Fruit fly (Drosophila melanogaster) whole organism, adult: Measurements from ENCODE around the gene Spt7.

ENCODE experiments used
- CG11617 ChIP-seq: fragments of 200-800 bp; sonication (Bioruptor generic); optimal IDR thresholded peaks from 2 replicates; lab custom pipeline; 2017; ENCODE audit warnings: mild to moderate bottlenecking, missing biosample characterization, missing genetic modification reagents, missing genetic modification characterization
- CG12768 ChIP-seq: fragments of 200-800 bp; sonication (Bioruptor generic); optimal IDR thresholded peaks from 2 replicates; lab custom pipeline; 2017; ENCODE audit warnings: missing biosample characterization, missing genetic modification characterization, mild to moderate bottlenecking, moderate library complexity, missing genetic modification reagents
- CG14711 ChIP-seq: fragments of 200-800 bp; sonication (Bioruptor generic); optimal IDR thresholded peaks from 2 replicates; lab custom pipeline; 2018; ENCODE audit warnings: missing biosample characterization, mild to moderate bottlenecking, missing genetic modification characterization, moderate library complexity
- CG1620 ChIP-seq: fragments of 200-800 bp; sonication (Bioruptor generic); optimal IDR thresholded peaks from 2 replicates; lab custom pipeline; 2016; ENCODE audit warnings: missing biosample characterization, missing genetic modification characterization
- CG33017 ChIP-seq: fragments of 200-800 bp; sonication (Bioruptor generic); optimal IDR thresholded peaks from 2 replicates; lab custom pipeline; 2018; ENCODE audit warnings: missing biosample characterization, mild to moderate bottlenecking, missing genetic modification characterization, moderate library complexity
- CG5204 ChIP-seq: fragments of 200-800 bp; sonication (Bioruptor generic); optimal IDR thresholded peaks from 2 replicates; lab custom pipeline; 2016; ENCODE audit warnings: missing biosample characterization, missing genetic modification characterization
- CG7045 ChIP-seq: fragments of 200-800 bp; sonication (Bioruptor generic); optimal IDR thresholded peaks from 2 replicates; lab custom pipeline; 2017; ENCODE audit warnings: missing biosample characterization, mild to moderate bottlenecking, missing genetic modification characterization
- CG7101 ChIP-seq: fragments of 200-800 bp; sonication (Bioruptor generic); optimal IDR thresholded peaks from 2 replicates; lab custom pipeline; 2018; ENCODE audit warnings: missing biosample characterization, mild to moderate bottlenecking, missing genetic modification characterization, moderate library complexity
- Clk ChIP-seq: fragments of 200-800 bp; sonication (Bioruptor generic); optimal IDR thresholded peaks from 2 replicates; lab custom pipeline; 2017; ENCODE audit warnings: missing biosample characterization, missing genetic modification characterization
- Crg-1 ChIP-seq: fragments of 200-800 bp; sonication (Bioruptor generic); optimal IDR thresholded peaks from 2 replicates; lab custom pipeline; 2016; ENCODE audit warnings: missing biosample characterization, missing genetic modification characterization
- Hr96 ChIP-seq: fragments of 200-800 bp; sonication (Bioruptor generic); optimal IDR thresholded peaks from 2 replicates; lab custom pipeline; 2016; ENCODE audit warnings: missing biosample characterization, missing genetic modification characterization
- Mnt ChIP-seq: fragments of 200-800 bp; sonication (Bioruptor generic); optimal IDR thresholded peaks from 2 replicates; lab custom pipeline; 2016; ENCODE audit warnings: missing biosample characterization, mild to moderate bottlenecking, missing genetic modification characterization
- bab1 ChIP-seq: fragments of 200-800 bp; sonication (Bioruptor generic); optimal IDR thresholded peaks from 3 replicates; lab custom pipeline; 2019; ENCODE audit warnings: missing biosample characterization, mild to moderate bottlenecking, missing genetic modification characterization, moderate library complexity
- cic ChIP-seq: fragments of 200-800 bp; sonication (Bioruptor generic); optimal IDR thresholded peaks from 2 replicates; lab custom pipeline; 2017; ENCODE audit warnings: missing biosample characterization, mild to moderate bottlenecking, missing genetic modification characterization, moderate library complexity
- cnc ChIP-seq, 2 experiments: fragments of >200 bp; optimal IDR thresholded peaks; 2 replicates each; lab custom pipeline; 2017
- kay ChIP-seq: fragments of 200-800 bp; sonication (Bioruptor generic); peaks from one replicate; lab custom pipeline; 2016; ENCODE audit warnings: missing biosample characterization, missing genetic modification characterization, borderline replicate concordance
- ovo ChIP-seq: fragments of 200-800 bp; sonication (Bioruptor generic); optimal IDR thresholded peaks from 2 replicates; lab custom pipeline; 2016; ENCODE audit warnings: missing biosample characterization, missing genetic modification characterization
- pad ChIP-seq: fragments of 200-800 bp; sonication (Bioruptor generic); optimal IDR thresholded peaks from 3 replicates; lab custom pipeline; 2017; ENCODE audit warnings: missing biosample characterization, missing genetic modification characterization, mild to moderate bottlenecking, moderate library complexity, missing genetic modification reagents
- tj ChIP-seq: fragments of 200-800 bp; sonication (Bioruptor generic); optimal IDR thresholded peaks from 3 replicates; lab custom pipeline; 2017; ENCODE audit warnings: missing biosample characterization, mild to moderate bottlenecking, missing genetic modification characterization, moderate library complexity
- toe ChIP-seq: fragments of 200-800 bp; sonication (Bioruptor generic); optimal IDR thresholded peaks from 2 replicates; lab custom pipeline; 2016; ENCODE audit warnings: missing biosample characterization, missing genetic modification characterization

Spt7 gene

DNA sequence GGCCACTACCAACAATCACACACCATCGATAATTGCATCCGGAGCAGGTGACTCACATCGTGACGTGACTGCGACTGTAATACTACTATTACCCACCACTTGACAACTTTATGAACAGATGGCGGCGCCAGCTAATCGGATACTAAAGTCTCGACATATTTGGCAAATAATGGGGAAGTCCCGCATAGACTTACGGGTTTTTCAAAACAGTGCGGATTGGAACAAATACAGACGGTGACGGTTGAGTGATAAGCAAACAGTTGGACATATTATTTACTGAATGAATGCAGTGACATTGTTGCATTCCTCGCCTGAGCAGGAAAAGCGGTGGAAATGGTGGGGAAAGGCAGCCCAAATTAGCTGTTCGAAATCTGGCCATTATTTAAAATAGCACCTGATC lies 26.3 kb downstream of the Spt7 start:
- peak; percentile 2 for TF ChIP-seq CG14711 (tag; lab: Kevin White, UChicago)
- TF ChIP-seq CG11617 (GFP tag; lab: Kevin White, UChicago), result no peak
- peak; percentile 67 for TF ChIP-seq kay (GFP tag; lab: Kevin White, UChicago)
- no peak for TF ChIP-seq CG33017 (tag; lab: Kevin White, UChicago)

DNA sequence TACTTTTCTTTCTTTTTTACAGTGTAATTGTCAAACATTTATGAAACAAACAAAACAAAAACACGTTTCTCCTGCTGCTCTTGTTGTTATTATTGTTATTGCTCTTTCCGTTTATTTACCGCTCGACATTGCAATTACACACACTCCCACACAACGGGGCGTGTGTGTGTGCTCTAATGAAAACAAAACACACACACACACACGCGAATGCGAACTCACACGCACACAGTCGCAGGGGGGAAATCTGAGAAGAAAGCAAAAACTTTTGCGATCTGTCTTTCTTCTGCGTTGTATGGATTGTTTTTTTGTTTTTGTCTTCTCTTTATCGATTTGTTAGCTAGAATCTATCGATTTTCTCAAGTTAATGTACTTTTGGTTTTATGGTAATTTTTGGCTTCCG lies 27.7 kb downstream of the Spt7 start:
- TF ChIP-seq kay (GFP tag; lab: Kevin White, UChicago), result peak; percentile 83
- no peak for TF ChIP-seq cnc (optimal IDR thresholded peaks at IDR 0.05; lab: Kevin White, UChicago)

DNA sequence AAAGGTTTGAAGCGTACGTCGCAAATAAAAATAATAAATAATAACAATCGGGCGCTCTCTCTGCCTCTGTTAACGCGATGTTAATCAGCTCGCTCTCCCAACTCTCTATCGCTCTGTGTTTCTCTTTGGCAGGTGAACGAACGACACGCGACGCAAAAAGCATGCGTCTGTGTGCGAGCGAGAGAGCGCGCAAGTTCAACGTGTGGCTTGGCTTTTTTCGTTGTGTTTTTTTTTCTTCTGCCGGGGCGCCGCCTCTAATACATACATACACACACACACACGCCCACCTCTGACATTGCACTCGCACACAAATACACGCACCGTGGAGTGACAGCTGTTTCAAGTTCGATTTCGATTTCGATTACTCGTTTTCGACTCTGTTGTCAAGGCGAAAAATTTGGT lies 28.4 kb downstream of the Spt7 start:
- TF ChIP-seq kay (GFP tag; lab: Kevin White, UChicago), result no peak
- TF ChIP-seq Clk (GFP tag; lab: Kevin White, UChicago), result no peak
- TF ChIP-seq ovo (GFP tag; lab: Kevin White, UChicago), result no peak
- peak; percentile 46 for TF ChIP-seq CG12768 (GFP tag; lab: Kevin White, UChicago)
- no peak for TF ChIP-seq CG7045 (GFP tag; lab: Kevin White, UChicago)
- TF ChIP-seq cic, result peak; percentile 46
- TF ChIP-seq CG7101 (tag; lab: Kevin White, UChicago), result no peak
- TF ChIP-seq Mnt (GFP tag; lab: Kevin White, UChicago), result peak; percentile 50
- TF ChIP-seq CG1620 (GFP tag; lab: Kevin White, UChicago), result no peak
- TF ChIP-seq bab1 (GFP tag; lab: Kevin White, UChicago), result peak; percentile 38
- TF ChIP-seq Crg-1 (GFP tag; lab: Kevin White, UChicago), result no peak
- peak; percentile 3 for TF ChIP-seq CG11617 (GFP tag; lab: Kevin White, UChicago)
- no peak for TF ChIP-seq CG5204 (GFP tag; lab: Kevin White, UChicago)
- TF ChIP-seq tj (GFP tag; lab: Kevin White, UChicago), result no peak
- peak; percentile 10 for TF ChIP-seq toe (GFP tag; lab: Kevin White, UChicago)
- TF ChIP-seq Hr96 (GFP tag; lab: Kevin White, UChicago), result no peak

DNA sequence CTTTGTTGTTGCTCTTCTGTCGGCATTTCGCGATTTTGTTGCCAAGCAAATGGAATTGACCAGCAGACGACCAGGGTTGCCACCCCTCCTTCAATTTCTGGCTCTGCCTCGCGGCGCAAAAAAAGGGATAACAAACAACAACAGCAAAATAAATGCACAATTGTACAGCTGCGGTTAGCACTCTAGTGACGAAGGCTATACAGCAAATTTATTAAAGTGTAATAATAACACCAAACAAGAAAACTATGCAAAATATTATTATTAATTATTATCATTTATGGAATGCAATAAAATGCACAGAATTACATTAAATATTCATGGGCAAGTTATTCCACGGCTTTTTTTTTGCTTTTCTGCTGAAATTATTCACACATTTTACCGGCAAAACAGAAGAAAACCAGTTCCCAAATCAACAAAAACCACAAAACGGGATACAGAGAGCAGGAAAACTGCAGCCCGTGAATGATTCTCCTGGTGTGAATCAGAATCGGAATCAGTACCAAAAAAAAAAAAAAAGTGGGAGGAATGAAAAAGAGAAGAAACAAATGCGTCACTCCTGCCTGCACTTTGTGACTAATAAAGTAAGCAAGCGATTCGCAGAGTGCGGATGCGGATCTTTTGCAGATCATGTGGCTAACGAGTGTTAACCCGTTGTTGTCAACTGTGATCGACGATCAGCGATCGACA lies 29.1 kb downstream of the Spt7 start:
- peak; percentile 16 for TF ChIP-seq pad (GFP tag; lab: Kevin White, UChicago)
- peak; percentile 5 for TF ChIP-seq CG7101 (tag; lab: Kevin White, UChicago)
- TF ChIP-seq kay (GFP tag; lab: Kevin White, UChicago), result peak; percentile 32
- TF ChIP-seq CG12768 (GFP tag; lab: Kevin White, UChicago), result no peak
- no peak for TF ChIP-seq tj (GFP tag; lab: Kevin White, UChicago)
- no peak for TF ChIP-seq cic
- TF ChIP-seq CG14711 (tag; lab: Kevin White, UChicago), result peak; percentile 57

DNA sequence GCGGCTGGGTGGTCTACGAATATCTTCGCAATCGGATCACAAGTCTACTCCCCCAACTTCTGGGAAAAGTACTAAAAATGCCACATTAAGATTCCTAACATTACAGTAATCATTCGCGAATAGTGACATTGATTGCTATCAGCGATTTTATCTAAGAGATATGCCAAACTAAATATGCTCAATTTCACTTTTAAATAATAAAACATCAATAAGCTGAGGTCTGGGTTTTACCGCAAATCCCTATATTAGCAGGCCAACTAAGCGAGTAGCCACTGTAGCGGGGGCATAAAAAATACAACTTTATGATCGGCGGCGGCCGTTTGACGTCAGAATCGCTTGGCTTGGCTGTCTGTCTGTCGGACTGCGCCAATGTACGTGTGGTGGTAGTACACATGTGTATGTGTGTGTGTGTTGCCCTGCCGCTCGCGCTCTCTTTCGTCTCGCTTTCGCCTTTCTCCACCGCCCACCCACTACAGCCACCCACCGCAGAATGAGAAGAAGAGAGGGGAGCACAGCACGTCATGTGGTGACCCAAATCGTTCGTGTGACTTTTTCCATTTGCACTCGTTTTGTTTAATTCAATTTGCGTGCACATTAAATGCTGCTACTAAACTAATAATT lies 30.1 kb downstream of the Spt7 start:
- peak; percentile 94 for TF ChIP-seq Mnt (GFP tag; lab: Kevin White, UChicago)
- TF ChIP-seq cic, result peak; percentile 57
- TF ChIP-seq pad (GFP tag; lab: Kevin White, UChicago), result peak; percentile 84
- TF ChIP-seq Hr96 (GFP tag; lab: Kevin White, UChicago), result peak; percentile 97
- TF ChIP-seq CG33017 (tag; lab: Kevin White, UChicago), result peak; percentile 94
- peak; percentile 90 for TF ChIP-seq CG12768 (GFP tag; lab: Kevin White, UChicago)
- TF ChIP-seq bab1 (GFP tag; lab: Kevin White, UChicago), result peak; percentile 87
- TF ChIP-seq kay (GFP tag; lab: Kevin White, UChicago), result peak; percentile 85
- peak; percentile 89 for TF ChIP-seq CG11617 (GFP tag; lab: Kevin White, UChicago)
- TF ChIP-seq CG5204 (GFP tag; lab: Kevin White, UChicago), result peak; percentile 90
- TF ChIP-seq ovo (GFP tag; lab: Kevin White, UChicago), result peak; percentile 44
- TF ChIP-seq toe (GFP tag; lab: Kevin White, UChicago), result peak; percentile 90
- TF ChIP-seq Crg-1 (GFP tag; lab: Kevin White, UChicago), result peak; percentile 94
- peak; percentile 84 for TF ChIP-seq tj (GFP tag; lab: Kevin White, UChicago)
- TF ChIP-seq cnc (optimal IDR thresholded peaks at IDR 0.05; lab: Kevin White, UChicago), result no peak
- TF ChIP-seq CG14711 (tag; lab: Kevin White, UChicago), result peak; percentile 91
- TF ChIP-seq Clk (GFP tag; lab: Kevin White, UChicago), result peak; percentile 80
- peak; percentile 89 for TF ChIP-seq CG1620 (GFP tag; lab: Kevin White, UChicago)
- TF ChIP-seq CG7101 (tag; lab: Kevin White, UChicago), result peak; percentile 98
- peak; percentile 90 for TF ChIP-seq CG7045 (GFP tag; lab: Kevin White, UChicago)
